Fruit fly (Drosophila melanogaster) S2 (cell line): Measurements from ENCODE around the gene CG10147.

Experiments
- CG8478 ChIP-seq: fragments of >200 bp; optimal IDR thresholded peaks from 2 replicates; lab custom pipeline; 2018
- CTCF ChIP-seq, 2 experiments: fragments of >200 bp; optimal IDR thresholded peaks; 2 replicates each; lab custom pipeline; 2018

DNA sequence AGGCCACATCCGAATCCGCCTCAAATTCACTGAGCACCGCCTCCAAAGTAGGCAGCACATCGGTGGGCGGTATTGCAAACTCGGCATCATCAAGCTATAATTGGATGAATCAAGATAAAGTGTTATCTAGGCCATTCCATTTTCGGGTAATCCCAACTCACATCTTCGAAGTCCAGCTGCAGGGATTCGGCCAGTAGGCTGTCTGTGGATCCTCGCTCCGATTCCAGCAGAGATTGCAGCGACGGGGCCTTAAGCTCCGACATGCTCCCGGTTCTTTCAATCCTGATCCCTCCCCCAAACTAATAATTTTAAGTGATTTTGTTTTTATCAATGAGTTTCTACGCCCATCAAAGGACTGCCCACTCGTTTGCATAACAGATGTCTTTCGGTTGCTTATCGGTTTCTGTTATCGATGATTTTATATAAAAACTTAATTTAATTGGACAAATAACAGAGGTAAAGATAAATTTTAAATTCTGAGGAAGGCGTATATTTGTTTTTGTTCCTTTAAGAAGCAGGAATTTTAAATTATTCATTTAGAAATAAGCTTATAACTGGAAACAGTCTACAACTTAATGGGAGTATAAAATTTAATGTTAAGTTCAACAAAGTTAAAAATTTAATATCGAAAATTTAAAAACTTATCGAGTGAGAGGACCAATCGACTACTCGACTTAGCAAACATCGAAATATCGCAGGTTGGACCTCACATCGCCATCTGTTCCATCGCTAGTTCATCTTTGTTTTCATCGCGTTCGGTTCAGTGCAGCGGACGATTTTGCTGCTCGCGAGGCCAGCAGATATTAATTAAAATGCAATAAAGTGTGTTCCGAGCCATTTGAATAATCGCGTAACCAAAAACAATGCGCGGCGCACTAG, 6.9 kb upstream of the CG10147 start, which contains the start of the genes Vps8 and sfl:
- TF ChIP-seq CG8478 (no peak), CTCF (optimal IDR thresholded peaks at IDR 0.05; lab: Kevin White, UChicago) (peak in 1 of 2 experiments; percentile 6)
